Worm (Caenorhabditis elegans) whole organism, L3 larva: ENCODE measurements around the gene C35B1.3.
A peak's percentile ranks its signal among the peaks of the same experiment; 100 is the strongest.

Experiments
- R02D3.7 ChIP-seq: fragments of 150-350 bp; optimal IDR thresholded peaks from 2 replicates; lab custom pipeline; 2014; ENCODE audit warnings: missing biosample characterization, missing genetic modification characterization
- ZK546.5 ChIP-seq: sonication (generic microtip); optimal IDR thresholded peaks from 2 replicates; lab custom pipeline; 2017; ENCODE audit warnings: missing biosample characterization, missing genetic modification characterization
- ama-1 ChIP-seq: fragments of 150-350 bp; optimal IDR thresholded peaks from 2 replicates; lab custom pipeline; 2018
- ceh-16 ChIP-seq: sonication (generic microtip); optimal IDR thresholded peaks from 2 replicates; lab custom pipeline; 2017; ENCODE audit warnings: missing biosample characterization, missing genetic modification characterization
- ceh-28 ChIP-seq: fragments of 150-350 bp; optimal IDR thresholded peaks from 2 replicates; lab custom pipeline; 2014; ENCODE audit warnings: missing biosample characterization, missing genetic modification reagents, missing genetic modification characterization
- ceh-82 ChIP-seq: fragments of 150-350 bp; optimal IDR thresholded peaks from 2 replicates; lab custom pipeline; 2014; ENCODE audit warnings: missing biosample characterization, missing genetic modification characterization
- ceh-9 ChIP-seq: sonication (generic microtip); optimal IDR thresholded peaks from 2 replicates; lab custom pipeline; 2018; ENCODE audit warnings: missing biosample characterization, missing genetic modification characterization
- daf-12 ChIP-seq: fragments of 150-350 bp; optimal IDR thresholded peaks from 2 replicates; lab custom pipeline; 2014; ENCODE audit warnings: missing biosample characterization, missing genetic modification reagents, missing genetic modification characterization
- egl-27 ChIP-seq: sonication (generic microtip); optimal IDR thresholded peaks from 4 replicates; lab custom pipeline; 2017; ENCODE audit warnings: missing biosample characterization, missing genetic modification reagents, missing genetic modification characterization
- egl-5 ChIP-seq: fragments of 150-350 bp; optimal IDR thresholded peaks from 2 replicates; lab custom pipeline; 2017; ENCODE audit warnings: missing biosample characterization, missing genetic modification reagents, missing genetic modification characterization, inconsistent platforms
- elt-1 ChIP-seq: fragments of 150-350 bp; optimal IDR thresholded peaks from 2 replicates; lab custom pipeline; 2014; ENCODE audit warnings: missing biosample characterization, missing genetic modification characterization
- elt-2 ChIP-seq: sonication (generic microtip); optimal IDR thresholded peaks from 2 replicates; lab custom pipeline; 2016; ENCODE audit warnings: missing genetic modification reagents, mild to moderate bottlenecking, missing genetic modification characterization, missing compliant biosample characterization
- fos-1 ChIP-seq: fragments of 150-350 bp; optimal IDR thresholded peaks from 2 replicates; lab custom pipeline; 2014; ENCODE audit warnings: missing biosample characterization, missing genetic modification characterization
- hmg-11 ChIP-seq: sonication (generic microtip); optimal IDR thresholded peaks from 2 replicates; lab custom pipeline; 2016; ENCODE audit warnings: missing genetic modification characterization, missing compliant biosample characterization
- jun-1 ChIP-seq: fragments of 150-350 bp; optimal IDR thresholded peaks from 2 replicates; lab custom pipeline; 2014; ENCODE audit warnings: missing biosample characterization, missing genetic modification reagents, missing genetic modification characterization
- lin-15B ChIP-seq: fragments of 150-350 bp; optimal IDR thresholded peaks from 2 replicates; lab custom pipeline; 2014; ENCODE audit warnings: missing biosample characterization, missing genetic modification characterization
- lsy-12 ChIP-seq: sonication (generic microtip); optimal IDR thresholded peaks from 2 replicates; lab custom pipeline; 2016; ENCODE audit warnings: mild to moderate bottlenecking, missing genetic modification characterization, missing compliant biosample characterization
- mml-1 ChIP-seq: fragments of 150-350 bp; sonication (generic microtip); optimal IDR thresholded peaks from 3 replicates; lab custom pipeline; 2014; ENCODE audit warnings: missing biosample characterization, missing genetic modification characterization
- nfya-1 ChIP-seq: sonication (generic microtip); optimal IDR thresholded peaks from 2 replicates; lab custom pipeline; 2017; ENCODE audit warnings: missing genetic modification characterization, mild to moderate bottlenecking, missing compliant biosample characterization, antibody characterized with exemption, moderate library complexity; ENCODE audit not compliant: insufficient read depth
- nhr-11 ChIP-seq: fragments of 150-350 bp; optimal IDR thresholded peaks from 2 replicates; lab custom pipeline; 2014; ENCODE audit warnings: missing biosample characterization, missing genetic modification characterization
- nhr-12 ChIP-seq: fragments of 150-350 bp; optimal IDR thresholded peaks from 2 replicates; lab custom pipeline; 2014; ENCODE audit warnings: missing biosample characterization, missing genetic modification characterization
- nhr-25 ChIP-seq: sonication (generic microtip); optimal IDR thresholded peaks from 2 replicates; lab custom pipeline; 2017; ENCODE audit warnings: missing biosample characterization, missing genetic modification characterization
- nhr-28 ChIP-seq: fragments of 150-350 bp; optimal IDR thresholded peaks from 2 replicates; lab custom pipeline; 2014; ENCODE audit warnings: missing biosample characterization, missing genetic modification characterization
- nhr-67 ChIP-seq: fragments of 150-350 bp; optimal IDR thresholded peaks from 2 replicates; lab custom pipeline; 2014; ENCODE audit warnings: missing biosample characterization, missing genetic modification characterization
- nhr-77 ChIP-seq: fragments of 150-350 bp; optimal IDR thresholded peaks from 2 replicates; lab custom pipeline; 2014; ENCODE audit warnings: missing biosample characterization, missing genetic modification characterization
- pha-4 ChIP-seq: fragments of 150-350 bp; optimal IDR thresholded peaks from 2 replicates; lab custom pipeline; 2014; ENCODE audit warnings: missing biosample characterization, missing genetic modification reagents, missing genetic modification characterization
- pqm-1 ChIP-seq: fragments of 150-350 bp; optimal IDR thresholded peaks from 2 replicates; lab custom pipeline; 2017; ENCODE audit warnings: missing biosample characterization, missing genetic modification characterization, inconsistent platforms
- sea-2 ChIP-seq: fragments of 150-350 bp; sonication (generic microtip); optimal IDR thresholded peaks from 4 replicates; lab custom pipeline; 2014; ENCODE audit warnings: missing biosample characterization, missing genetic modification reagents, missing genetic modification characterization
- snpc-4 ChIP-seq: fragments of 150-350 bp; optimal IDR thresholded peaks from 2 replicates; lab custom pipeline; 2014; ENCODE audit warnings: missing biosample characterization, missing genetic modification characterization
- tbx-2 ChIP-seq: sonication (generic microtip); optimal IDR thresholded peaks from 2 replicates; lab custom pipeline; 2016; ENCODE audit warnings: mild to moderate bottlenecking, missing genetic modification characterization, missing compliant biosample characterization
- unc-39 ChIP-seq: sonication (generic microtip); optimal IDR thresholded peaks from 4 replicates; lab custom pipeline; 2017; ENCODE audit warnings: missing biosample characterization, missing genetic modification characterization
- unc-62 ChIP-seq: fragments of 150-350 bp; sonication (generic microtip); optimal IDR thresholded peaks from 4 replicates; lab custom pipeline; 2014; ENCODE audit warnings: missing biosample characterization, missing genetic modification reagents, missing genetic modification characterization
- zag-1 ChIP-seq: fragments of 150-350 bp; optimal IDR thresholded peaks from 2 replicates; lab custom pipeline; 2014; ENCODE audit warnings: missing biosample characterization, missing genetic modification characterization
- ztf-11 ChIP-seq: fragments of 150-350 bp; optimal IDR thresholded peaks from 2 replicates; lab custom pipeline; 2014; ENCODE audit warnings: missing biosample characterization, missing genetic modification characterization
- ztf-4 ChIP-seq: fragments of 150-350 bp; optimal IDR thresholded peaks from 2 replicates; lab custom pipeline; 2014; ENCODE audit warnings: missing biosample characterization, missing genetic modification characterization

The C35B1.3 gene

DNA sequence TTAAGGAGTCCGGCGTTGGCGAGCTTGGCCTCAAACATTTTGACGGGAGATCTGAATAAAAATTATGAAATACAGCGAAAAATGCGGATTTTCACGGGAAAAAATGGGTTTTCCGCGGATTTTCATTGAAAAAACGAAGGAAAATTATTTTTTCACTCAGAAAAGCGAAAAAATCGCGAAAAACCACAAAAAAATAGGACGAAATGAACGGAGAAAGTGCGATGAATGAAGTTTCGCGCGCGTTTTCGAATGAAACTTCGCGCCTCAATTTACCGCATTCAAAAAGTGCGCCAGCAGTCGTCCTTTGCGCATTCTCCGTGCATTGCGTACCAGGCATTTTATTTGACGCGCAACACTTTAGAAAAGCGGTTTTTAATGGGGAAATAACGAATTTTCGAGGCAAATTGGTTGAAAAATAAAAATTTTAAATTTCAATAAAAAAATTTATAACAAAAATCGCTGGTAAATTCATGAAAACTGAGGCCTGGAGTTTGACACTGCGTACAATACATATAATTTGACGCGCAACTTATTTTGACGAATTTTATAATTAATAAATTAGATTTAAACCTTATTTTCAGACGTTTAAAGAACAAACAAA, 31.5 kb upstream of the C35B1.3 start, which contains the start of gene pcn-1 (continued):
- TF ChIP-seq egl-5 (peak; percentile 61), fos-1 (peak; percentile 25), nhr-77 (tag; lab: Kevin White, UChicago) (peak; percentile 51), tbx-2 (tag; lab: Kevin White, UChicago) (peak; percentile 94), nhr-25 (tag; lab: Kevin White, UChicago) (peak; percentile 94), nhr-67 (no peak), lsy-12 (tag; lab: Kevin White, UChicago) (peak; percentile 95), nhr-28 (tag; lab: Kevin White, UChicago) (peak; percentile 6), ceh-82 (tag; lab: Kevin White, UChicago) (peak; percentile 65), hmg-11 (peak; percentile 70), ztf-11 (tag; lab: Kevin White, UChicago) (no peak), egl-27 (peak; percentile 47), pqm-1 (tag; lab: Kevin White, UChicago) (peak; percentile 44)

DNA sequence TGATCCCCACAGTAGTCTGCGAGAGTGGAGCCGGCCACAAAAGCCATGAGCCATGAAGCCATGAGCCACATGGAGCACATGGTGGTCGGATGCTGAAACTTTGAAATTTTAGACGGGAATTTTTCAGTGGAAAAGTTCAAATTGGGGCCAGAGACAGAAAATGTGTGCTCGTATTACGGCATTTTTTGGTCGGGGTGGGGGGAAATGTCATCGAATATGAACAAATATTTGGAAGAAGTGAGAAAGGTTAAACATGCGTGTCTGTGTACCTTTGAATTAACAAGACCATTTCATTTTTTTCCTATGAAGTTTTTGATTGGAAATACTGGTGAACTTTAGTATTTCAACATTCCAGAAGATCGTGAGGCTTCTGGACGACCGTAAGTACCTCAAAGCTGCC, 29.4 kb upstream of the C35B1.3 start, which contains the start of gene wrt-5:
wrt-5 (minus strand) TSS at position 101 of the 400 bp plus-strand sequence.
- no peak for TF ChIP-seq mml-1
- no peak for TF ChIP-seq egl-27
- TF ChIP-seq lsy-12 (tag; lab: Kevin White, UChicago), result no peak
- no peak for TF ChIP-seq ztf-11 (tag; lab: Kevin White, UChicago)
- TF ChIP-seq ceh-28 (tag; lab: Kevin White, UChicago), result no peak
- no peak for TF ChIP-seq egl-5
- no peak for TF ChIP-seq elt-1
- no peak for TF ChIP-seq zag-1
- peak; percentile 7 for TF ChIP-seq pha-4 (tag; lab: Kevin White, UChicago)

DNA sequence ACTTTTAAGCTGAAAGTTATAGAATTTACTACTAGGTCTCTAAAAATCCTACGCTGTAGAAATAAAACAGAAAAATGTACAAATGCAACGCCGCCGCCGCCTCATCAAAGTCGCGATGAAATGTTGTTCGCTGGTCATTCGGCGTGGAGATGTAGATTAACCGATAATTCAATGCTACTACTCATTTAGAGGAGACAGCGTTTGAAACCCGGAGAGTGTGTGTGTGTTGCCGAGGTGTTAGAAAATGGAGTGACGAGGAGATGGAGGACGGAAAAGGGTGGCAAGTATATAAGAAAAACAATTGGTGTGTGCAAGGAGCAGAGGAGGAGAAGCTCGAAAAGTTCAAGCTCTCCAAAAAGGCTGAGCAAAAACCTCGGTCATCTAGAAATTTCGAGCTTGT, 28.7 kb upstream of the C35B1.3 start:
- no peak for TF ChIP-seq ztf-4
- no peak for TF ChIP-seq jun-1 (tag; lab: Kevin White, UChicago)
- no peak for TF ChIP-seq pha-4 (tag; lab: Kevin White, UChicago)
- no peak for TF ChIP-seq egl-27
- TF ChIP-seq sea-2 (GFP tag; lab: Kevin White, UChicago), result no peak
- no peak for TF ChIP-seq ceh-28 (tag; lab: Kevin White, UChicago)
- TF ChIP-seq ceh-16 (tag; lab: Kevin White, UChicago), result no peak
- no peak for TF ChIP-seq snpc-4
- TF ChIP-seq ZK546.5, result no peak
- no peak for TF ChIP-seq nfya-1
- no peak for TF ChIP-seq R02D3.7
- no peak for TF ChIP-seq lin-15B (tag; lab: Kevin White, UChicago)
- TF ChIP-seq pqm-1 (tag; lab: Kevin White, UChicago), result no peak
- no peak for TF ChIP-seq ama-1 (lab: Kevin White, UChicago)
- TF ChIP-seq, all 47 proteins: peak for 0

DNA sequence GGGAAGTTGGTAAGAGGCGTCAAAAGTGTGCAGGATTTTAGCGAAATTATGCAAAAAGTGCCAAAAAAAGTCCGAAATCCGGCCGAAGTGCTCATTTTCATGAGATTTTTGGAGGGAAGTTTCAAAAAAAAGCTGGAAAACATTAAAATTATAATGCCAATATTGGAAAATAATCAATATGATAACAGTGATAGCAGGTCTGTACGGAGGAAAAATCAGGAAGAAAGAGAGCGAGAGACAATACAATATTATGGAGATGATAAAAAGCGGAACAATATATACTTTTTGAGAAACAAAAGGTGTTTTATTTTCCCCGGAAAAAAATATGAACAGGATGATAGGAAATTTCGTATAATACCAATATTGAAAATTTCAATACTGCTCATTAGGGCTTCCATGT, 27.5 kb upstream of the C35B1.3 start:
- TF ChIP-seq ceh-9 (tag; lab: Kevin White, UChicago) (no peak), pha-4 (tag; lab: Kevin White, UChicago) (no peak), elt-2 (peak; percentile 51), ceh-82 (tag; lab: Kevin White, UChicago) (no peak)

DNA sequence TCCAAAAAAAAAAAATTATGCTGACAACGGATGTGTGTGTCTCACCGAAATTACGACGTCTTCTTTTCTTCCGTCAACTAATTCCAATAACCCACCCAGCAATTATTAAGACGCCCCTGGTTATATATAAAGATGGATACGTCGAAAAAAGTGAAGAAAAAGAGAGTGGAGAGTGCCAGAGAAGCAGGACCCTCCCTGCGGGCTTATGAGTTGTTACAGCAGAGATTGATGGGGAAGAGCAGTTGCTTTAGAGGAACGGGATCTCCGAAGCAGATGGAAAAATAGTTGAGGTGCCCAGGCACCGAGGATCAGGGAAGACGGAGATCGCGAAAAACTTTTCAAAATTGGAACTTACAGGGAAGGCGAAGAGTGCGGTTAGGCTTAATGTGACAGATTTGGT, 25.7 kb upstream of the C35B1.3 start:
- TF ChIP-seq elt-2 (no peak), unc-39 (tag; lab: Kevin White, UChicago) (no peak), nhr-12 (tag; lab: Kevin White, UChicago) (no peak), ceh-28 (tag; lab: Kevin White, UChicago) (no peak), ztf-11 (tag; lab: Kevin White, UChicago) (no peak), daf-12 (tag; lab: Kevin White, UChicago) (no peak), nhr-77 (tag; lab: Kevin White, UChicago) (no peak), unc-62 (GFP tag; lab: Kevin White, UChicago) (no peak), fos-1 (no peak), ceh-9 (tag; lab: Kevin White, UChicago) (no peak), elt-1 (no peak), lin-15B (tag; lab: Kevin White, UChicago) (no peak), nhr-11 (no peak)
